Fruit fly (Drosophila melanogaster) whole organism, prepupa: Measurements from ENCODE around the gene Ir94e.

ENCODE experiments used
- CG11902 ChIP-seq: fragments of 200-800 bp; sonication (Bioruptor generic); optimal IDR thresholded peaks from 3 replicates; lab custom pipeline; 2016; ENCODE audit warnings: missing biosample characterization, missing genetic modification characterization
- achi ChIP-seq: fragments of 200-800 bp; sonication (Bioruptor generic); optimal IDR thresholded peaks from 3 replicates; lab custom pipeline; 2016; ENCODE audit warnings: missing biosample characterization, missing genetic modification characterization

dm6 chr3R:23377288-23377687, 28.0 kb upstream of the Ir94e start:
- no peak for TF ChIP-seq achi (GFP tag; lab: Kevin White, UChicago)
- no peak for TF ChIP-seq CG11902 (GFP tag; lab: Kevin White, UChicago)
